Worm (Caenorhabditis elegans): ENCODE measurements around the gene vps-11.

DNA sequence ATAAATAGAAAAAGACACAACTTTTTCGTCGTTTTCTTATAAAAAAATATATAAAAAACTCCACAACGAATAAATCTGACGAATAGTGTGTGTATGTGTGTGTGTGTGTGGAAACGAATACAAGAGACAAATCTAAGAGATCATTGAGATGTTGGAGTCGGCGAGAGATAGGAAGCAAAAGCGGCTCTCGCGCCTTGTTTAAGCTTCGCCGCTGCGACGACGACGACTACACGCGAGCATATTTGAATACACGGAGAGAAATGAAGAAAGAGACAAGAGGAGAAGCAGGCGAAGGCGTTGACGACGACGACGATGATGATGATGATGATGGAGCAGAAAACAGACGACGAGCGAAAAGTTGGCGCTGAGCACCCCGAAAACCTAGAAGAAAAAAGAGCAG, 48.5 kb downstream of the vps-11 start:
- TF ChIP-seq flt-1 (GFP tag; IDR thresholded peaks at IDR 0.05) (no peak), ztf-23 (GFP tag; IDR thresholded peaks at IDR 0.05) (no peak), cog-1 (tag; optimal IDR thresholded peaks at IDR 0.05) (no peak), T22C8.4 (GFP tag; IDR thresholded peaks at IDR 0.05) (no peak), tab-1 (GFP tag; IDR thresholded peaks at IDR 0.05) (no peak), ref-1 (GFP tag; conservative IDR thresholded peaks at IDR 0.05) (no peak), med-1 (GFP tag; optimal IDR thresholded peaks at IDR 0.05; ENCODE audit: insufficient read depth) (no peak)
